Fruit fly (Drosophila melanogaster): ENCODE data around the gene aay.

Gene aay

dm6 chr3L:9397156-9397555, 25.9 kb upstream of the aay start:
- peak; percentile 89 for TF ChIP-seq noc (tag; optimal IDR thresholded peaks at IDR 0.05)

dm6 chr3L:9398028-9398427, 25.0 kb upstream of the aay start:
- TF ChIP-seq noc (tag; optimal IDR thresholded peaks at IDR 0.05), result no peak

dm6 chr3L:9398435-9398981, 24.5 kb upstream of the aay start:
- TF ChIP-seq noc (tag; optimal IDR thresholded peaks at IDR 0.05), result no peak

- TF ChIP-seq noc (tag; optimal IDR thresholded peaks at IDR 0.05), result peak; percentile 16
Measured at dm6 chr3L:9399013-9399750, 23.9 kb upstream of the aay start, which contains the start of gene CG4080. Gene CG4080 (minus strand): TSS chr3L:9399227.

- no peak for TF ChIP-seq noc (tag; optimal IDR thresholded peaks at IDR 0.05)
Measured at dm6 chr3L:9399855-9400254, 23.2 kb upstream of the aay start.

- no peak for TF ChIP-seq noc (tag; optimal IDR thresholded peaks at IDR 0.05)
Measured at dm6 chr3L:9400697-9401353, 22.2 kb upstream of the aay start.

- no peak for TF ChIP-seq noc (tag; optimal IDR thresholded peaks at IDR 0.05)
Measured at dm6 chr3L:9401354-9402156, 21.5 kb upstream of the aay start.

dm6 chr3L:9402157-9402890, 20.7 kb upstream of the aay start, which contains the start of gene eIF4E1:
Gene eIF4E1 (minus strand): TSS chr3L:9402460.
- TF ChIP-seq noc (tag; optimal IDR thresholded peaks at IDR 0.05), result no peak

- TF ChIP-seq noc (tag; optimal IDR thresholded peaks at IDR 0.05), result no peak
Measured at dm6 chr3L:9404497-9404896, 18.6 kb upstream of the aay start, which contains the start of gene Cpr67B. Gene Cpr67B (plus strand): TSS chr3L:9404797.

dm6 chr3L:9410030-9410589, 12.9 kb upstream of the aay start:
- TF ChIP-seq noc (tag; optimal IDR thresholded peaks at IDR 0.05), result no peak

- peak; percentile 82 for TF ChIP-seq noc (tag; optimal IDR thresholded peaks at IDR 0.05)
Measured at dm6 chr3L:9410754-9411423, 12.2 kb upstream of the aay start, which contains the start of the genes CG4022 and Cpsf5. Gene CG4022 (minus strand): TSS chr3L:9410832. Gene Cpsf5 (plus strand): TSS chr3L:9411038.

dm6 chr3L:9417288-9417687, 5.8 kb upstream of the aay start, which contains the start of gene CG3982:
Gene CG3982 (minus strand): TSS chr3L:9417388.
- no peak for TF ChIP-seq noc (tag; optimal IDR thresholded peaks at IDR 0.05)

dm6 chr3L:9419328-9419727, 3.7 kb upstream of the aay start:
- no peak for TF ChIP-seq noc (tag; optimal IDR thresholded peaks at IDR 0.05)

All from whole organism, larva.